Fruit fly (Drosophila melanogaster) whole organism, embryonic: ENCODE results near the gene CG31139.
A peak's percentile ranks its signal among the peaks of the same experiment; 100 is the strongest.

Experiments
- Blimp-1 ChIP-seq: fragments of 200-800 bp; sonication (Bioruptor generic); optimal IDR thresholded peaks from 3 replicates; lab custom pipeline; 2018; ENCODE audit warnings: missing biosample characterization, missing genetic modification characterization, mild to moderate bottlenecking, moderate library complexity, missing genetic modification reagents
- CG1024 ChIP-seq: fragments of 200-800 bp; sonication (Bioruptor generic); IDR thresholded peaks from 2 replicates; pipeline ENCODE4 v1.3.6; 2022; ENCODE audit warnings: missing biosample characterization, missing genetic modification characterization
- CG10267 ChIP-seq: fragments of 200-800 bp; sonication (Bioruptor generic); optimal IDR thresholded peaks from 2 replicates; lab custom pipeline; 2018; ENCODE audit warnings: missing biosample characterization, mild to moderate bottlenecking, missing genetic modification characterization, moderate library complexity
- CG12155 ChIP-seq: fragments of 200-800 bp; sonication (Bioruptor generic); optimal IDR thresholded peaks from 3 replicates; lab custom pipeline; 2016; ENCODE audit warnings: missing biosample characterization, missing genetic modification characterization
- CG13624 ChIP-seq: fragments of 200-800 bp; sonication (Bioruptor generic); optimal IDR thresholded peaks from 2 replicates; lab custom pipeline; 2016; ENCODE audit warnings: missing biosample characterization, missing genetic modification characterization
- CG13775 ChIP-seq: fragments of 200-800 bp; sonication (Bioruptor generic); optimal IDR thresholded peaks from 3 replicates; lab custom pipeline; 2017; ENCODE audit warnings: missing biosample characterization, mild to moderate bottlenecking, missing genetic modification characterization
- CG14014 ChIP-seq: fragments of 200-800 bp; sonication (Bioruptor generic); IDR thresholded peaks from 2 replicates; pipeline ENCODE4 v1.3.6; 2022; ENCODE audit warnings: missing biosample characterization, missing genetic modification characterization
- CG14710 ChIP-seq: fragments of 200-800 bp; sonication (Bioruptor generic); optimal IDR thresholded peaks from 3 replicates; lab custom pipeline; 2019; ENCODE audit warnings: missing biosample characterization, mild to moderate bottlenecking, missing genetic modification characterization, moderate library complexity
- CG15011 ChIP-seq: fragments of 200-800 bp; sonication (Bioruptor generic); optimal IDR thresholded peaks from 3 replicates; lab custom pipeline; 2018; ENCODE audit warnings: missing biosample characterization, mild to moderate bottlenecking, missing genetic modification characterization
- CG15601 ChIP-seq: fragments of 200-800 bp; sonication (Bioruptor generic); optimal IDR thresholded peaks from 3 replicates; lab custom pipeline; 2019; ENCODE audit warnings: missing biosample characterization, mild to moderate bottlenecking, missing genetic modification characterization, moderate library complexity
- CG16815 ChIP-seq: fragments of 200-800 bp; sonication (Bioruptor generic); optimal IDR thresholded peaks from 3 replicates; lab custom pipeline; 2017; ENCODE audit warnings: missing biosample characterization, mild to moderate bottlenecking, missing genetic modification characterization
- CG2129 ChIP-seq: fragments of 200-800 bp; sonication (Bioruptor generic); IDR thresholded peaks from 2 replicates; pipeline ENCODE4 v1.3.6; 2022; ENCODE audit warnings: missing biosample characterization, missing genetic modification characterization; ENCODE audit not compliant: partially characterized antibody
- CG31365 ChIP-seq: fragments of 200-800 bp; sonication (Bioruptor generic); optimal IDR thresholded peaks from 2 replicates; lab custom pipeline; 2018; ENCODE audit warnings: missing biosample characterization, mild to moderate bottlenecking, missing genetic modification characterization
- CG3281 ChIP-seq: fragments of 200-800 bp; sonication (Bioruptor generic); optimal IDR thresholded peaks from 3 replicates; lab custom pipeline; 2017; ENCODE audit warnings: missing biosample characterization, mild to moderate bottlenecking, missing genetic modification characterization
- CG4282 ChIP-seq: fragments of 200-800 bp; sonication (Bioruptor generic); optimal IDR thresholded peaks from 2 replicates; lab custom pipeline; 2016; ENCODE audit warnings: missing biosample characterization, missing genetic modification characterization
- CG4707 ChIP-seq: fragments of 200-800 bp; sonication (Bioruptor generic); optimal IDR thresholded peaks from 2 replicates; lab custom pipeline; 2018; ENCODE audit warnings: missing biosample characterization, mild to moderate bottlenecking, missing genetic modification characterization, moderate library complexity
- CG6791 ChIP-seq: fragments of 200-800 bp; sonication (Bioruptor generic); IDR thresholded peaks from 3 replicates; pipeline ENCODE4 v1.3.6; 2022; ENCODE audit warnings: missing biosample characterization, missing genetic modification characterization; ENCODE audit not compliant: partially characterized antibody
- CG7745 ChIP-seq: fragments of 200-800 bp; sonication (Bioruptor generic); optimal IDR thresholded peaks from 2 replicates; lab custom pipeline; 2018; ENCODE audit warnings: missing biosample characterization, mild to moderate bottlenecking, missing genetic modification characterization, moderate library complexity
- CG8089 ChIP-seq: fragments of 200-800 bp; sonication (Bioruptor generic); optimal IDR thresholded peaks from 3 replicates; lab custom pipeline; 2016; ENCODE audit warnings: missing biosample characterization, missing genetic modification characterization
- CG8281 ChIP-seq: fragments of 200-800 bp; sonication (Bioruptor generic); optimal IDR thresholded peaks from 2 replicates; lab custom pipeline; 2018; ENCODE audit warnings: missing biosample characterization, mild to moderate bottlenecking, missing genetic modification characterization, moderate library complexity
- CG8924 ChIP-seq: fragments of 200-800 bp; optimal IDR thresholded peaks from 3 replicates; lab custom pipeline; 2019; ENCODE audit warnings: missing biosample characterization, mild to moderate bottlenecking, missing genetic modification characterization, moderate library complexity
- CG9876 ChIP-seq: fragments of 200-800 bp; sonication (Bioruptor generic); optimal IDR thresholded peaks from 2 replicates; lab custom pipeline; 2016; ENCODE audit warnings: missing biosample characterization, missing genetic modification characterization
- CrebB ChIP-seq: fragments of 200-800 bp; sonication (Bioruptor generic); optimal IDR thresholded peaks from 3 replicates; lab custom pipeline; 2018; ENCODE audit warnings: missing biosample characterization, mild to moderate bottlenecking, missing genetic modification characterization
- ERR ChIP-seq: fragments of 200-800 bp; sonication (Bioruptor generic); optimal IDR thresholded peaks from 2 replicates; lab custom pipeline; 2016; ENCODE audit warnings: missing biosample characterization, missing genetic modification characterization
- Elba2 ChIP-seq: fragments of 200-800 bp; sonication (Bioruptor generic); optimal IDR thresholded peaks from 3 replicates; lab custom pipeline; 2016; ENCODE audit warnings: missing biosample characterization, missing genetic modification characterization
- H2.0 ChIP-seq: fragments of 200-800 bp; sonication (Bioruptor generic); IDR thresholded peaks from 2 replicates; pipeline ENCODE4 v1.3.6; 2022; ENCODE audit warnings: missing biosample characterization, missing genetic modification characterization
- HmgD ChIP-seq: fragments of 200-800 bp; sonication (Bioruptor generic); optimal IDR thresholded peaks from 3 replicates; lab custom pipeline; 2016; ENCODE audit warnings: missing biosample characterization, missing genetic modification characterization
- Hr78 ChIP-seq, 2 experiments: fragments of 200-800 bp in 1 of 2; fragments of >200 bp in 1 of 2; sonication (Bioruptor generic) in 1 of 2; optimal IDR thresholded peaks; 2 replicates each; lab custom pipeline; 2017 to 2019; ENCODE audit warnings: missing biosample characterization in 2 of 2, missing genetic modification characterization in 2 of 2, mild to moderate bottlenecking in 1 of 2, moderate library complexity in 1 of 2
- Kr ChIP-seq: fragments of 200-800 bp; sonication (Bioruptor generic); optimal IDR thresholded peaks from 2 replicates; lab custom pipeline; 2017; ENCODE audit warnings: missing biosample characterization, mild to moderate bottlenecking, missing genetic modification characterization
- Lpt ChIP-seq: fragments of >200 bp; optimal IDR thresholded peaks from 2 replicates; lab custom pipeline; 2018; ENCODE audit warnings: missing biosample characterization, missing genetic modification characterization
- NFAT ChIP-seq: fragments of 200-800 bp; sonication (Bioruptor generic); IDR thresholded peaks from 2 replicates; pipeline ENCODE4 v1.3.6; 2022; ENCODE audit warnings: missing biosample characterization, missing genetic modification characterization
- Tbp ChIP-seq: fragments of >200 bp; optimal IDR thresholded peaks from 2 replicates; lab custom pipeline; 2018; ENCODE audit warnings: missing biosample characterization, missing genetic modification characterization
- YL-1 ChIP-seq: fragments of 200-800 bp; sonication (Bioruptor generic); optimal IDR thresholded peaks from 3 replicates; lab custom pipeline; 2017; ENCODE audit warnings: missing biosample characterization, mild to moderate bottlenecking, missing genetic modification characterization
- ab ChIP-seq: fragments of 200-800 bp; sonication (Bioruptor generic); optimal IDR thresholded peaks from 2 replicates; lab custom pipeline; 2016; ENCODE audit warnings: missing biosample characterization, missing genetic modification characterization
- btn ChIP-seq: fragments of 200-800 bp; sonication (Bioruptor generic); optimal IDR thresholded peaks from 2 replicates; lab custom pipeline; 2016; ENCODE audit warnings: missing biosample characterization, missing genetic modification characterization
- dati ChIP-seq: fragments of 200-800 bp; sonication (Bioruptor generic); IDR thresholded peaks from 2 replicates; pipeline ENCODE4 v1.3.6; 2022; ENCODE audit warnings: missing biosample characterization, missing genetic modification characterization
- disco-r ChIP-seq: fragments of 200-800 bp; sonication (Bioruptor generic); optimal IDR thresholded peaks from 2 replicates; lab custom pipeline; 2016; ENCODE audit warnings: missing biosample characterization, missing genetic modification characterization
- dpn ChIP-seq, 2 experiments: fragments of 200-800 bp; sonication (Bioruptor generic); optimal IDR thresholded peaks; 3 replicates each; lab custom pipeline; 2016; ENCODE audit warnings: missing biosample characterization in 2 of 2, missing genetic modification characterization in 2 of 2
- exex ChIP-seq: fragments of 200-800 bp; sonication (Bioruptor generic); optimal IDR thresholded peaks from 4 replicates; lab custom pipeline; 2018; ENCODE audit warnings: missing biosample characterization, mild to moderate bottlenecking, missing genetic modification characterization, moderate library complexity
- fru ChIP-seq: fragments of >200 bp; optimal IDR thresholded peaks from 2 replicates; lab custom pipeline; 2017
- knrl ChIP-seq: fragments of 200-800 bp; sonication (Bioruptor generic); IDR thresholded peaks from 3 replicates; pipeline ENCODE4 v1.3.6; 2022; ENCODE audit warnings: missing biosample characterization, missing genetic modification characterization; ENCODE audit not compliant: partially characterized antibody
- lov ChIP-seq, 2 experiments: fragments of 200-800 bp in 1 of 2; fragments of >200 bp in 1 of 2; sonication (Bioruptor generic) in 1 of 2; IDR thresholded peaks in 1 of 2; optimal IDR thresholded peaks in 1 of 2; 2 replicates in 1 of 2; 3 replicates in 1 of 2; pipeline versions ENCODE4 v1.3.6 to Lab custom; 2017 to 2022; ENCODE audit warnings: missing biosample characterization in 1 of 2, missing genetic modification characterization in 1 of 2
- nerfin-1 ChIP-seq: fragments of 200-800 bp; sonication (Bioruptor generic); optimal IDR thresholded peaks from 3 replicates; lab custom pipeline; 2019; ENCODE audit warnings: missing biosample characterization, mild to moderate bottlenecking, missing genetic modification characterization, moderate library complexity
- pum ChIP-seq: fragments of 200-800 bp; sonication (Bioruptor generic); optimal IDR thresholded peaks from 2 replicates; lab custom pipeline; 2016; ENCODE audit warnings: missing biosample characterization, missing genetic modification characterization
- sim ChIP-seq: fragments of 200-800 bp; sonication (Bioruptor generic); IDR thresholded peaks from 2 replicates; pipeline ENCODE4 v1.3.6; 2022; ENCODE audit warnings: missing biosample characterization, missing genetic modification characterization
- sima ChIP-seq: fragments of 200-800 bp; sonication (Bioruptor generic); optimal IDR thresholded peaks from 2 replicates; lab custom pipeline; 2016; ENCODE audit warnings: missing biosample characterization, missing genetic modification characterization
- so ChIP-seq: fragments of 200-800 bp; sonication (Bioruptor generic); IDR thresholded peaks from 3 replicates; pipeline ENCODE4 v1.3.6; 2022; ENCODE audit warnings: missing biosample characterization, missing genetic modification characterization
- unc-4 ChIP-seq: fragments of 200-800 bp; sonication (Bioruptor generic); IDR thresholded peaks from 2 replicates; pipeline ENCODE4 v1.3.6; 2022; ENCODE audit warnings: missing biosample characterization, missing genetic modification characterization; ENCODE audit not compliant: partially characterized antibody
- unpg ChIP-seq: fragments of 200-800 bp; sonication (Bioruptor generic); optimal IDR thresholded peaks from 3 replicates; lab custom pipeline; 2018; ENCODE audit warnings: missing biosample characterization, mild to moderate bottlenecking, missing genetic modification characterization, moderate library complexity
- vvl ChIP-seq: fragments of 200-800 bp; sonication (Bioruptor generic); IDR thresholded peaks from 2 replicates; pipeline ENCODE4 v1.3.6; 2022; ENCODE audit warnings: missing biosample characterization, missing genetic modification characterization

Gene CG31139

DNA sequence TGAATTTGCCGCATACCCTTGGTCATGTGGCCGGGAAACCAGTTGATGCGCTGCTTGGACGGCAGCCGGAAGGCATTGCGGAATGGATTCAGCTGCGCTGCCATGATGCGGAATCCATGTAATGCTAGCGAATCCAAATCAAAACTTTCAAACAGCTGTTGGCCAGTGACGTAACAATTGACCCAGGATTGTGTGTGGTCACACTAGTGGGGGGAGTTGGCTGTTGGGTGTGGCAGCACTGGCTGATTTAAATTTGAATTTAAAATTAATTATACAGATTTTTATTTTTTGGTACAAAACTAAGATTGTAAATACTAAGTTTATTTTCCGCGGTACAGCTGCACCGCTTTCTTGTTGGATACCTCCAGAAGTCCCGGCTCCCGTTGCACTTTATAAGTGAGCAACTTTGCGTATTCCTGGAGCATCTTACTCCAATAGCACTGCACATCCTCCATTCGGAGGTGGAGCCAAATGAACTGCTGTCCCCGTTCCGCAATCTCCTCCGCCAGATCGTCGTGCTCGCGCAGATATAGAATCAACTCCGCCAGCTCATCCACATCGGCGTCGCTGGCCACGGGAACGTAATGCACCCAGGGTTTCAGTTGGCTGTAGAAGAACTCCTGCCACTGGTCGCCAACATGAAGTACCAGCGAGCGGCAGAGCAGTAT, 1.3 kb downstream of the CG31139 start, which contains the start of gene CG17141 (continued):
- TF ChIP-seq knrl (GFP tag; lab: Robert Waterston, UW) = peak; percentile 43; the same call in 1 of the 3 replicates
- no peak for TF ChIP-seq H2.0 (GFP tag; lab: Robert Waterston, UW)
- no peak for TF ChIP-seq CG15601
- TF ChIP-seq sim (GFP tag; lab: Robert Waterston, UW) = no peak
- TF ChIP-seq CG8281 = no peak
- no peak for TF ChIP-seq CG12155 (GFP tag; lab: Kevin White, UChicago)
- no peak for TF ChIP-seq nerfin-1 (tag; lab: Kevin White, UChicago)
- no peak for TF ChIP-seq Lpt (GFP tag; lab: Kevin White, UChicago)
- no peak for TF ChIP-seq ERR (GFP tag; lab: Kevin White, UChicago)
- TF ChIP-seq CG14014 = no peak
- no peak for TF ChIP-seq CG4707 (GFP tag; lab: Kevin White, UChicago)
- no peak for TF ChIP-seq dati
- no peak for TF ChIP-seq Elba2 (GFP tag; lab: Kevin White, UChicago)
- TF ChIP-seq CG31365 = no peak
- no peak for TF ChIP-seq pum
- no peak for TF ChIP-seq lov (optimal IDR thresholded peaks at IDR 0.05; lab: Kevin White, UChicago)
- no peak for TF ChIP-seq lov (GFP tag; IDR thresholded peaks at IDR 0.05; lab: Robert Waterston, UW)
- no peak for TF ChIP-seq CG8089 (GFP tag; lab: Kevin White, UChicago)
- no peak for TF ChIP-seq CG6791 (GFP tag; lab: Robert Waterston, UW)
- no peak for TF ChIP-seq disco-r (GFP tag; lab: Kevin White, UChicago)
- no peak for TF ChIP-seq CG1024
- no peak for TF ChIP-seq btn (GFP tag; lab: Kevin White, UChicago)
- TF ChIP-seq NFAT = no peak
- no peak for TF ChIP-seq CG7745
- peak; percentile 67 for TF ChIP-seq YL-1 (GFP tag; lab: Kevin White, UChicago)
- no peak for TF ChIP-seq CG13775 (GFP tag; lab: Kevin White, UChicago)
- TF ChIP-seq CG9876 (GFP tag; lab: Kevin White, UChicago) = no peak
- no peak for TF ChIP-seq exex (tag; lab: Kevin White, UChicago)
- no peak for TF ChIP-seq CG13624 (GFP tag; lab: Kevin White, UChicago)
- TF ChIP-seq Blimp-1 (GFP tag; lab: Kevin White, UChicago) = no peak
- no peak for TF ChIP-seq HmgD
- no peak for TF ChIP-seq dpn (GFP tag; optimal IDR thresholded peaks at IDR 0.05; lab: Kevin White, UChicago)
- TF ChIP-seq CG15011 = no peak
- TF ChIP-seq CG10267 (tag; lab: Kevin White, UChicago) = no peak
- peak; percentile 100 for TF ChIP-seq CG14710 (tag; lab: Kevin White, UChicago)
- TF ChIP-seq Hr78 (GFP tag; optimal IDR thresholded peaks at IDR 0.05; lab: Kevin White, UChicago) = no peak
- TF ChIP-seq CrebB (tag; lab: Kevin White, UChicago) = peak; percentile 21
- no peak for TF ChIP-seq CG8924 (tag; lab: Kevin White, UChicago)
- no peak for TF ChIP-seq so
- TF ChIP-seq fru (lab: Kevin White, UChicago) = no peak
- TF ChIP-seq unc-4 = peak; percentile 47
- no peak for TF ChIP-seq CG16815 (GFP tag; lab: Kevin White, UChicago)
- peak; percentile 83 for TF ChIP-seq vvl (GFP tag; lab: Robert Waterston, UW)
- no peak for TF ChIP-seq Kr (GFP tag; lab: Kevin White, UChicago)
- no peak for TF ChIP-seq CG3281
- TF ChIP-seq ab (GFP tag; lab: Kevin White, UChicago) = no peak
- no peak for TF ChIP-seq Tbp (GFP tag; lab: Kevin White, UChicago)
- no peak for TF ChIP-seq unpg (GFP tag; lab: Kevin White, UChicago)
- TF ChIP-seq CG2129 (GFP tag; lab: Robert Waterston, UW) = no peak
- no peak for TF ChIP-seq CG4282 (GFP tag; lab: Kevin White, UChicago)
- no peak for TF ChIP-seq sima (GFP tag; lab: Kevin White, UChicago)
